Worm (Caenorhabditis elegans): ENCODE results near the gene srpa-68.

ce11 chrV:12283187-12283586, 8.3 kb downstream of the srpa-68 start, which contains the start of gene F55C5.10:
- TF ChIP-seq F49E8.2 (tag; optimal IDR thresholded peaks at IDR 0.05; ENCODE audit: insufficient read depth) (no peak), ztf-18 (tag; optimal IDR thresholded peaks at IDR 0.05) (no peak), cebp-1 (GFP tag; IDR thresholded peaks at IDR 0.05) (no peak), cebp-1 (tag; optimal IDR thresholded peaks at IDR 0.05) (no peak), C17E4.6 (GFP tag; IDR thresholded peaks at IDR 0.05) (no peak), unc-62 (GFP tag; optimal IDR thresholded peaks at IDR 0.05) (no peak), nhr-80 (tag; optimal IDR thresholded peaks at IDR 0.05) (no peak), attf-6 (GFP tag; IDR thresholded peaks at IDR 0.05) (no peak), B0035.1 (tag; optimal IDR thresholded peaks at IDR 0.05) (no peak), madf-6 (GFP tag; IDR thresholded peaks at IDR 0.05) (no peak), nfya-1 (tag; optimal IDR thresholded peaks at IDR 0.05; ENCODE audit: borderline replicate concordance, insufficient read depth) (no peak), xnd-1 (tag; optimal IDR thresholded peaks at IDR 0.05) (no peak)

Measured in whole organism, young adult.